Worm (Caenorhabditis elegans) whole organism, L1 larva: ENCODE results near the gene ugt-9.

ENCODE experiments used
- Y116A8C.19 ChIP-seq: sonication (generic microtip); optimal IDR thresholded peaks from 2 replicates; lab custom pipeline; 2016; ENCODE audit warnings: missing compliant biosample characterization, missing genetic modification characterization, borderline replicate concordance
- ama-1 ChIP-seq: fragments of 150-350 bp; optimal IDR thresholded peaks from 2 replicates; lab custom pipeline; 2014
- hpl-2 ChIP-seq: fragments of 150-350 bp; optimal IDR thresholded peaks from 2 replicates; lab custom pipeline; 2014; ENCODE audit warnings: missing biosample characterization, missing genetic modification reagents, missing genetic modification characterization
- irx-1 ChIP-seq: sonication (generic microtip); optimal IDR thresholded peaks from 2 replicates; lab custom pipeline; 2016; ENCODE audit warnings: missing genetic modification characterization, missing compliant biosample characterization
- lin-13 ChIP-seq: fragments of 150-350 bp; optimal IDR thresholded peaks from 2 replicates; lab custom pipeline; 2014; ENCODE audit warnings: missing biosample characterization, missing genetic modification reagents, missing genetic modification characterization
- lin-39 ChIP-seq: fragments of 150-350 bp; optimal IDR thresholded peaks from 2 replicates; lab custom pipeline; 2014; ENCODE audit warnings: missing biosample characterization, missing genetic modification reagents, missing genetic modification characterization
- mep-1 ChIP-seq: fragments of 150-350 bp; optimal IDR thresholded peaks from 2 replicates; lab custom pipeline; 2014; ENCODE audit warnings: missing biosample characterization, missing genetic modification characterization
- nhr-11 ChIP-seq: fragments of 150-350 bp; optimal IDR thresholded peaks from 2 replicates; lab custom pipeline; 2014; ENCODE audit warnings: missing biosample characterization, missing genetic modification characterization
- nhr-28 ChIP-seq: fragments of 150-350 bp; optimal IDR thresholded peaks from 2 replicates; lab custom pipeline; 2014; ENCODE audit warnings: missing biosample characterization, missing genetic modification characterization
- nhr-47 ChIP-seq: sonication (generic microtip); optimal IDR thresholded peaks from 2 replicates; lab custom pipeline; 2016; ENCODE audit warnings: mild to moderate bottlenecking, missing genetic modification characterization, moderate library complexity, missing compliant biosample characterization
- nhr-76 ChIP-seq: sonication (generic microtip); optimal IDR thresholded peaks from 2 replicates; lab custom pipeline; 2017; ENCODE audit warnings: missing biosample characterization, missing genetic modification characterization
- nhr-90 ChIP-seq: sonication (generic microtip); optimal IDR thresholded peaks from 2 replicates; lab custom pipeline; 2016; ENCODE audit warnings: mild to moderate bottlenecking, missing genetic modification characterization, missing compliant biosample characterization; ENCODE audit not compliant: poor library complexity
- pag-3 ChIP-seq: sonication (generic microtip); optimal IDR thresholded peaks from 2 replicates; lab custom pipeline; 2017; ENCODE audit warnings: missing genetic modification characterization, mild to moderate bottlenecking, missing compliant biosample characterization, antibody characterized with exemption, borderline replicate concordance; ENCODE audit not compliant: insufficient read depth

DNA sequence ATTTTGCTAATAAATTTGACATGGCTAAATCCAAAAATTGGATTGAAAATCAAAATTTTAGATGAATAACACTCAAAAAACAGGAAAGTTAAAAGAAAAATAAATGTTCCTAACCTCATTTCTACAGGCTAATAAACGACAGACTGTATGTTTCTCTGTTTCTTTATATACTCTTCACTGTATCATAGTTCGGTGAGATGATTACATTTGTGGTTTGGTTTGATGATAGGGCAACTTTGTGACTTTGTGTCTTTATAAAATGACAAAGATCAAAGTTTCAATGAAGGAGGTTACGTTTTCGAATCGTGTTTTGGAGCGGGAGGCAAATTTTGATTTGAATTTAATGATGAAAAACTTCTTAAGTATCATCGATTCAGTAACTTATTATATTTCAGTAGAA, 6.4 kb upstream of the ugt-9 start, which contains the start of gene ugt-12:
- TF ChIP-seq nhr-11 (tag; lab: Kevin White, UChicago) (no peak), mep-1 (tag; lab: Kevin White, UChicago) (no peak), Y116A8C.19 (tag; lab: Kevin White, UChicago) (no peak), pag-3 (tag; lab: Kevin White, UChicago) (no peak), nhr-47 (tag; lab: Kevin White, UChicago) (no peak), nhr-28 (tag; lab: Kevin White, UChicago) (no peak), nhr-76 (tag; lab: Kevin White, UChicago) (no peak), ama-1 (no peak), nhr-90 (tag; lab: Kevin White, UChicago) (no peak), irx-1 (no peak), lin-39 (no peak), lin-13 (no peak), hpl-2 (GFP tag; lab: Kevin White, UChicago) (no peak)
